Worm (Caenorhabditis elegans) whole organism, dauer: ENCODE measurements around the gene pigc-1.

Source experiments
- unc-62 ChIP-seq: sonication (generic microtip); optimal IDR thresholded peaks from 2 replicates; lab custom pipeline; 2017; ENCODE audit warnings: missing biosample characterization, missing genetic modification reagents, missing genetic modification characterization

The pigc-1 gene

ce11 chrIV:9343102-9343599, at the start of gene pigc-1:
Gene pigc-1, minus strand, starts transcription at chrIV:9343152.
- no peak for TF ChIP-seq unc-62 (GFP tag; lab: Kevin White, UChicago)

ce11 chrIV:9386038-9386437, 43.1 kb upstream of the pigc-1 start, which contains the start of gene daf-15:
Gene daf-15, plus strand, starts transcription at chrIV:9386208.
- TF ChIP-seq unc-62 (GFP tag; lab: Kevin White, UChicago): no peak

DNA sequence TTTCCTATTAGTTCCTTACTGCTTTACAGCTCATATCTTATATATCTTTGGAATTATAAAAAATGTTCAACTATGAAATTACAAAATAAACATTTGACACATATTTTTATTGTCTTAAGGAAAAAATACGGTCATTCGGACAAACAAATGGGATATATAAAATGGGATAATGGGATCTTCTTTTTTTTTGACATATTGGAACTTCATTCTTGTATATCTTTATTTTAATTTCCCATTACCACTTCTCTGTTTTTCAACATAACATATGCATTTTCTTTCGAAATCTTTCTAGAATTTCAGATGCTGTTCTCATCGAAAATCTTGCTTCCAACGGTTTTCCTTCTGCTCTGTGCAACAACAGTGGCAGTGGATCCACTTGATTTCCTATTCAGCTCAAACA, 41.9 kb upstream of the pigc-1 start, which contains the start of gene C10C5.7:
Gene C10C5.7, plus strand, starts transcription at position 301 of the 400 bp plus-strand sequence.
- TF ChIP-seq unc-62 (GFP tag; lab: Kevin White, UChicago): no peak

DNA sequence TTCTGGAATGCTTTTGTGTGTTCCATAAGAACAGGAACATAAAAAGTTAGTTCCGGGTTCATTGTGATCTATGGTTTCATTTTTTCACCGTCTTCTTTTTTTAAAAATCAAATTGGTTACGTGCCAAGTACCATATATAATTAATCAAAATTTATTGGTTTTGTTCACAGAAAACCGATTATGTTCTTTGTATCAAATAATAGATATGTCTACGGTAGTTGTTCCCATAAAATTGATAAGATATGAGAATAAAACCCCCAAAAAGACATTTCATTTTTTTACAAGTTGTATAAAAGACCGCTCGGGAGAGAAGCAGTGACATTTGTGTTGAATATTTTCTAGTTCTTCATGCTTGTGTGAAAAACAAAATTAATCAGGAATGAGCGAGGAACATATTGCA, 38.2 kb upstream of the pigc-1 start, which contains the start of gene C10C5.5:
Gene C10C5.5, plus strand, starts transcription at position 301 of the 400 bp plus-strand sequence.
- TF ChIP-seq unc-62 (GFP tag; lab: Kevin White, UChicago): no peak

ce11 chrIV:9378272-9378671, 35.3 kb upstream of the pigc-1 start, which contains the start of gene C10C5.4:
Gene C10C5.4, plus strand, starts transcription at chrIV:9378552.
- TF ChIP-seq unc-62 (GFP tag; lab: Kevin White, UChicago): no peak

DNA sequence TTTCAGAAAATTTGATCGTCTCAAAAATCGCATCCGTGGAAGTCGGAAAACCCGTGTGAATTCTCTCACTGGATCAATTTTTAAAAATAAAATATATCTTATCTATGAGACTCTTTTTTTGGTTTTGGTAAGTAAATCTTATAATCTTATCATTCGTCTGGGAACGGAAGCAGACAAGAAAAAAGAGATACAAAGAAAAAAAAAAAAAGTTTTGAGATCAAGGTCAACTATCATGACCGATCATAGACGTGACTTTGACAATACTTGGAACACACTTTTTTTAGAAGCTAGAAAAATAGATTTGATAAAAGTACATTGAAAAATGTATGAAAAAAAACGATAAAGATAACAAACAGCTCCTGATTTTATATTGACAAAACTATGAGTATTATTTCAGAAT, 33.6 kb upstream of the pigc-1 start:
- TF ChIP-seq unc-62 (GFP tag; lab: Kevin White, UChicago): no peak

- no peak for TF ChIP-seq unc-62 (GFP tag; lab: Kevin White, UChicago)
Observed at ce11 chrIV:9374529-9374928, 31.6 kb upstream of the pigc-1 start, which contains the start of gene C10C5.3. Gene C10C5.3, plus strand, starts transcription at chrIV:9374829.

DNA sequence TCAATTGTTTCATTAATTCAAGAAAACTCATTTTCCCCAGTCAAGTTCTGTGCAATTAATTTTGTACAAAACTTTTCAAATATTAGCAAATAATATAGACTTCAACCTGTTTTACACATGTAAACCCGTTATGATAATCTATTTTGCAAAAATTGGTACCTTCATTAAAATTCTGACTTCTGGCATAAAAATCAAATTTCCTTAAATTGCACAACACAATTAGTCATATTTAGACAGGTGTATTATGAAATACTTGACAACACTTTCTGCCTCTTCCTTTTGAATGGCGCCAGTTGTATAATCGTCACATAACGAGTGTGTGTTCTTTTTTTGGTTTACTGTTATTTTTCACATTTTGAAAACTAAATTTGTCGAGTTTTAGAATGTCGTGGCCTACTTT, 28.2 kb upstream of the pigc-1 start, which contains the start of gene fbxc-58:
Gene fbxc-58, plus strand, starts transcription at position 383 of the 400 bp plus-strand sequence.
- no peak for TF ChIP-seq unc-62 (GFP tag; lab: Kevin White, UChicago)

DNA sequence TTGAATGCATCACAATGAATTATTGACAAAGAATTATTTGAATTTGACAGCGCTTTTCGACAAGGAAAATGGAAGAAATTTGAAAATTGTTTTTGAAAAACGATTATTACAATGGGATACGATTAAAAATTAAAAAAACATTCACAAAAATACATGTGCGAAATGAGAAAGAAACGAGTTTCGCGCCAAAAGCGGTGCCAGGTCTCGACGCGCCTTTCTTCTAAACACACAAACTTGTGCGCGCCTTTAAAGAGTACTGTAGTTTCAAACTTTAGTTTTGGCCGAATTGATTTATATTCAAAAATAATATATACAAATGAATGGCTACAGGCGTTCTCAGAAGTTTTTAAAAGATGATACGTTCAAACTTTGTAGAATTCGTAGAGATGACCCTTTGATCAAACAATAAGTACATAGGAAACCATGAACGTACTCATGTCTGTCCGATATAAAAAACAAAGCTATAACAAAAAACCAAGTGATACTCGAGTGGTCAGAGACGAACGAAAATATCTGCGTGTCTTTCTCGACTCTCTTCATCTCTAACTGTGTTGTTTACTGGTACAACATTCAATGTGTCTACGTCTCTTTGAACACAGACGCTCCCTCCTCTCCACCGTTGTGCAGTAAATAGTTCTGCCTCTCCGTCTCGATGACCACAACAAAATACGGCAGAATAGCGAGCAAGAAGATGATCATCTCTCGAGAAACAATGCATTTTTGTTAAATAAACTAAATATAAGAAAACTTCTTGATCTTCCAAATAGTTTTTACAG, 25.1 kb upstream of the pigc-1 start:
- TF ChIP-seq unc-62 (GFP tag; lab: Kevin White, UChicago): no peak

DNA sequence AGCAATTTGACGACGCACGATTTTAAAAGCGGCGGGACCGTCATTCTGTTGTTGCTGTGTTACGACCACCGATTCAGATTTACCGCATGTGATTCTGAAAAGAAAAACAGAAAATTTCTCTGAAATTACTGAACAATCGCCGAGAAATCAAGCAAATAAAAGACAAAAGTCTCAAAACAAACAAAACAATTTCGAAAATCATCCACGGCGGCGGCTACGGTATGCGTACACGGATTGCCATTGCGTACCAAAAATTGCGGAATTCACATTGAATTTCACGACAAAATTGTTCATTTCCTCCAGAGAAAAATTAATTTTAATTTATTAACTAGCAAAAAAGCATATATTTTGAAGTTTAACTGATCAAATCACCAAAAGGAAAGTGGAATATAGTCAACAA, 23.5 kb upstream of the pigc-1 start, which contains the start of gene pezo-1:
Gene pezo-1, minus strand, starts transcription at position 101 of the 400 bp plus-strand sequence.
- no peak for TF ChIP-seq unc-62 (GFP tag; lab: Kevin White, UChicago)

DNA sequence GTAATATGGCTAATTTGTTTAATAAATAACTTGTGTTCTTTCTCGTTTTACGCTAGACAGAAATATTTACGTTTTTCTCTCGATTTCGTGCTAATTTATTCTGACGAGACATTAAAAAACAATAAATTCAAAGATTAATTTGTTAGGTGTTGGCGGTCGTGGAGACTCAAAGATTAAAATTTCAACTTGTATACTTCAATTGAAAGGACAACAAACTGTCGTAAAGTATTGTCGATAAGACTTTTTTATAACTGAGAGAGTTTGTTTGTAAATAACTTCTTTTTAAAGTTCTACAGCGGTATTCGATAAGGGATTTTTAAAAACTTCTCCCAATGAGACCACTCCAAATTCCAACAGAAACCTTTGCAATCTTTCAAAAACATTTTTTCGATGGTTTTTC, 10.8 kb upstream of the pigc-1 start:
- no peak for TF ChIP-seq unc-62 (GFP tag; lab: Kevin White, UChicago)

DNA sequence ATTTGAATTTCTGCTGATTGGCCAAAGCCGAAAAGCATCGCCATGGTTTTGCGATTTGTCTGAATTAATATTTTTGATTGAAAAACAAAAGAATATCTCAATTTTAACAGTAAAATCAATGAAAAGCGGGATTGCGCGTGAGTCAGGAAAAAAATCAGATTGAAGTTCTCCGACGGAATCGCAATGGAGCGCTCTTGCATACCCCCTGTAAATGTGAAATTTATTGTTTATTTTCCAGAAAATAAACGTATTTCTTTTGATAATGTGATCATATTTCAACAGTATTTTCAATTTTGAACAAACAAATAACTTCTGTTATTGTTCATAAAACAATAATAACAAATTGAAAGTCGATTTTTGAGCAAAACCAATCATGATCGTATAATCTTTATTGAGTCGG, 1.4 kb downstream of the pigc-1 start, which contains the start of gene vps-26:
Gene vps-26, minus strand, starts transcription at position 200 of the 400 bp plus-strand sequence.
- TF ChIP-seq unc-62 (GFP tag; lab: Kevin White, UChicago): no peak

DNA sequence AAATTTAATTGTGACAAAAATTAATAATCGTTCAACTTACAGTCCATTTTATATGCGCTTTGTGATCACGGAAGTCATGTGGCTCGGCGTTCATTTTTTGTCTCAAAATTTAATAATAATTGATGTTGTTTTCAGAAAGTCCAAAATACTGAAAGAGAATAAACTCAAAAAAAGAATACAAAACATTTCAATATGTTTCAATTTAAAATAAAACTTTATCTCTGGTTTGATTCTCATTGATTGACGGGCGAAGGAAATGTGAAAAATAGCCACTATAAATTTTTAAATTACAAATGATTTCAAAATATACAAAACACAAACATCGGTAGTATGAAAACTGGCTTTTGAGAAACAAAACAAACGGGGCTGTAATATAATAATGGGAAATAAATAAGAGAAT, 3.7 kb downstream of the pigc-1 start, which contains the start of gene T20D3.6:
Gene T20D3.6, minus strand, starts transcription at position 101 of the 400 bp plus-strand sequence.
- TF ChIP-seq unc-62 (GFP tag; lab: Kevin White, UChicago): no peak

DNA sequence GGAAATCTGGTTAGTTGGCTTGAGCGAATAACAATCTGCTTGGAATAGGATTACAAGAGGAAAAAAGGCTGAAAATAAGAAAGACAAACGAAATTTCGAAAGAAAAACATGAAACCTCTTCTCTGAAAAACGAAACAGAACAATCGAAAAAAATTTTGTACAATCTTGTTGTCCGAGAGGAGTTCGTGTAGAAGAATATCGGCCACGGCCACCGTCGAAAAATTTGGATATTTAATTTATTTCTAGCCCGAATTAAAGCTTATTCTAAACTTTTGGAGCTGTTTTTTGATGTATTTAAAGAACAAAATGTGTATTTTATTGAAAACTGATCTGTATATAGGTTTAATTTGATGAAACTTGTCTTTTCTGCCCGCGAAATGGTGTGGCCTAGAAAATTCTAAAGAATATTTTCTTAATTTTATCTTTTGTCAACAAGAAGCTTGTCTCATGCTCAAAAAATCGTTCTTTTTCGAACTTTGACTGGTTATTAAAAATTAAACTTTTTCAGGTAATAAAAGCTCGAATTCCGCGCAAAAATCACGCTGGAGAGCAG, 6.3 kb downstream of the pigc-1 start, which contains the start of gene T20D3.5:
Gene T20D3.5, plus strand, starts transcription at position 503 of the 553 bp plus-strand sequence.
- no peak for TF ChIP-seq unc-62 (GFP tag; lab: Kevin White, UChicago)

- no peak for TF ChIP-seq unc-62 (GFP tag; lab: Kevin White, UChicago)
Observed at ce11 chrIV:9335552-9336251, 7.2 kb downstream of the pigc-1 start, which contains the start of the genes coa-4 and T20D3.14. Gene coa-4, minus strand, starts transcription at chrIV:9335602. Gene T20D3.14, minus strand, starts transcription at chrIV:9335909.
